Worm (Caenorhabditis elegans) whole organism, midembryonic: ENCODE measurements around the gene M02F4.1.

Experiments
- cog-1 ChIP-seq: sonication (generic microtip); optimal IDR thresholded peaks from 2 replicates; lab custom pipeline; 2016; ENCODE audit warnings: missing genetic modification characterization, missing compliant biosample characterization
- flt-1 ChIP-seq: fragments of 200-800 bp; sonication (Bioruptor generic); IDR thresholded peaks from 2 replicates; pipeline ENCODE4 v1.3.6; 2022; ENCODE audit warnings: missing genetic modification characterization, missing compliant biosample characterization
- med-1 ChIP-seq: sonication (generic microtip); optimal IDR thresholded peaks from 2 replicates; lab custom pipeline; 2017; ENCODE audit warnings: missing genetic modification characterization, mild to moderate bottlenecking, missing compliant biosample characterization, antibody characterized with exemption, missing genetic modification reagents; ENCODE audit not compliant: insufficient read depth

- TF ChIP-seq flt-1 (GFP tag; lab: Robert Waterston, UW) (no peak), med-1 (GFP tag; lab: Kevin White, UChicago) (no peak), cog-1 (no peak)
Measured at ce11 chrX:3061698-3062097, 32.8 kb upstream of the M02F4.1 start.
